Comparison of ENCODE assay signal across 1 fruit fly cellular context in genomic region chr2L:20645394-20645869, dm6.
TF ChIP-seq lines count a peak whose summit lies in the region.

TSS of gene phr6-4 (minus strand) at chr2L:20645791.
TSS of gene CG2608 (plus strand) at chr2L:20645822.

TF ChIP-seq in whole organism, embryonic, 481 proteins besides CTCF, POLR2A, EP300 and RAD21 (continued from another document and continues in another):
- no peak for TF ChIP-seq CkIIα-i1 (GFP tag; IDR thresholded peaks at IDR 0.05; lab: Robert Waterston, UW)
- peak; percentile 87 for TF ChIP-seq CG10543 (GFP tag; optimal IDR thresholded peaks at IDR 0.05; lab: Kevin White, UChicago)
- TF ChIP-seq B-H1 (GFP tag; IDR thresholded peaks at IDR 0.05; lab: Robert Waterston, UW): peak; percentile 81
- peak; percentile 94 for TF ChIP-seq fd3F (GFP tag; optimal IDR thresholded peaks at IDR 0.05; lab: Kevin White, UChicago)
- TF ChIP-seq repo (GFP tag; optimal IDR thresholded peaks at IDR 0.05; lab: Kevin White, UChicago): peak; percentile 66
- peak; percentile 76 for TF ChIP-seq CG4404 (GFP tag; IDR thresholded peaks at IDR 0.05; lab: Robert Waterston, UW)
- no peak for TF ChIP-seq bbx (GFP tag; IDR thresholded peaks at IDR 0.05; lab: Robert Waterston, UW; ENCODE audit: partially characterized antibody)
- no peak for TF ChIP-seq pan (optimal IDR thresholded peaks at IDR 0.05; lab: Kevin White, UChicago)
- TF ChIP-seq pan (GFP tag; optimal IDR thresholded peaks at IDR 0.05 in 1 of 2, IDR thresholded peaks at IDR 0.05 in 1 of 2): peak in 1 of 2 experiments; percentile 83
- TF ChIP-seq CG5245 (GFP tag; optimal IDR thresholded peaks at IDR 0.05; lab: Kevin White, UChicago): peak; percentile 88
- peak; percentile 94 for TF ChIP-seq CG4424 (GFP tag; optimal IDR thresholded peaks at IDR 0.05; lab: Kevin White, UChicago)
- peak; percentile 94 for TF ChIP-seq CG14710 (tag; optimal IDR thresholded peaks at IDR 0.05; lab: Kevin White, UChicago)
- peak; percentile 86 for TF ChIP-seq nom (GFP tag; optimal IDR thresholded peaks at IDR 0.05; lab: Kevin White, UChicago)
- peak; percentile 85 for TF ChIP-seq NC2β (GFP tag; optimal IDR thresholded peaks at IDR 0.05; lab: Kevin White, UChicago)
- no peak for TF ChIP-seq fru (optimal IDR thresholded peaks at IDR 0.05; lab: Kevin White, UChicago)
- TF ChIP-seq CG4707 (GFP tag; optimal IDR thresholded peaks at IDR 0.05; lab: Kevin White, UChicago): peak; percentile 66
- TF ChIP-seq CG1647 (GFP tag; optimal IDR thresholded peaks at IDR 0.05; lab: Kevin White, UChicago): peak; percentile 82
- TF ChIP-seq so (GFP tag; IDR thresholded peaks at IDR 0.05; lab: Robert Waterston, UW): peak; percentile 89
- peak; percentile 89 for TF ChIP-seq Six4 (GFP tag; optimal IDR thresholded peaks at IDR 0.05; lab: Kevin White, UChicago)
- TF ChIP-seq CHES-1-like (GFP tag; optimal IDR thresholded peaks at IDR 0.05; lab: Kevin White, UChicago): peak; percentile 83
- TF ChIP-seq Sry-β (GFP tag; optimal IDR thresholded peaks at IDR 0.05; lab: Kevin White, UChicago): peak; percentile 41
- peak; percentile 60; the same call in 1 of the 2 replicates for TF ChIP-seq ap (GFP tag; IDR thresholded peaks at IDR 0.05; lab: Robert Waterston, UW)
- TF ChIP-seq ken (GFP tag; IDR thresholded peaks at IDR 0.05; lab: Robert Waterston, UW): peak; percentile 80
- peak; percentile 93 for TF ChIP-seq CG12942 (GFP tag; optimal IDR thresholded peaks at IDR 0.05; lab: Kevin White, UChicago)
- peak; percentile 67 for TF ChIP-seq danr (GFP tag; IDR thresholded peaks at IDR 0.05; lab: Robert Waterston, UW)
- peak; percentile 18 for TF ChIP-seq ftz-f1 (GFP tag; optimal IDR thresholded peaks at IDR 0.05; lab: Kevin White, UChicago)
- TF ChIP-seq dati (GFP tag; IDR thresholded peaks at IDR 0.05; lab: Robert Waterston, UW): peak; percentile 57; the same call in 1 of the 2 replicates
- peak; percentile 89 for TF ChIP-seq zfh2 (GFP tag; optimal IDR thresholded peaks at IDR 0.05; lab: Kevin White, UChicago)
- peak; percentile 87 for TF ChIP-seq CG15514 (GFP tag; optimal IDR thresholded peaks at IDR 0.05; lab: Kevin White, UChicago)
- peak; percentile 91 for TF ChIP-seq Asciz (GFP tag; optimal IDR thresholded peaks at IDR 0.05; lab: Kevin White, UChicago)
- TF ChIP-seq grn (GFP tag; optimal IDR thresholded peaks at IDR 0.05; lab: Kevin White, UChicago): peak; percentile 51
- TF ChIP-seq CG14860 (GFP tag; IDR thresholded peaks at IDR 0.05; lab: Robert Waterston, UW; ENCODE audit: partially characterized antibody): no peak
- peak; percentile 66 for TF ChIP-seq CG11247 (GFP tag; IDR thresholded peaks at IDR 0.05; lab: Robert Waterston, UW)
- TF ChIP-seq tx (GFP tag; optimal IDR thresholded peaks at IDR 0.05; lab: Kevin White, UChicago): peak; percentile 81
- TF ChIP-seq CG15269 (tag; optimal IDR thresholded peaks at IDR 0.05; lab: Kevin White, UChicago): peak; percentile 94
- peak; percentile 76 for TF ChIP-seq CG17328 (GFP tag; IDR thresholded peaks at IDR 0.05; lab: Robert Waterston, UW)
- peak; percentile 84 for TF ChIP-seq CG11456 (GFP tag; IDR thresholded peaks at IDR 0.05; lab: Robert Waterston, UW)
- peak; percentile 7 for TF ChIP-seq CG31365 (tag; optimal IDR thresholded peaks at IDR 0.05; lab: Kevin White, UChicago)
- peak; percentile 58; the same call in 1 of the 2 replicates for TF ChIP-seq klu (GFP tag; IDR thresholded peaks at IDR 0.05; lab: Robert Waterston, UW)
- peak; percentile 93 for TF ChIP-seq ind (GFP tag; optimal IDR thresholded peaks at IDR 0.05; lab: Kevin White, UChicago)
- peak; percentile 84 to 94 for TF ChIP-seq Hr51 (GFP tag; optimal IDR thresholded peaks at IDR 0.05; lab: Kevin White, UChicago)
- peak; percentile 75 for TF ChIP-seq fd64A (GFP tag; optimal IDR thresholded peaks at IDR 0.05; lab: Kevin White, UChicago)
- TF ChIP-seq CG16779 (GFP tag; IDR thresholded peaks at IDR 0.05; lab: Robert Waterston, UW): no peak
- peak; percentile 55; the same call in 1 of the 2 replicates for TF ChIP-seq CG5953 (GFP tag; IDR thresholded peaks at IDR 0.05; lab: Robert Waterston, UW)
- peak; percentile 36 for TF ChIP-seq Sry-δ (GFP tag; optimal IDR thresholded peaks at IDR 0.05; lab: Kevin White, UChicago)
- TF ChIP-seq CG1602 (GFP tag; optimal IDR thresholded peaks at IDR 0.05; lab: Kevin White, UChicago): peak; percentile 92
- TF ChIP-seq bab2 (GFP tag; optimal IDR thresholded peaks at IDR 0.05; lab: Kevin White, UChicago): peak; percentile 84
- peak; percentile 34 for TF ChIP-seq ERR (GFP tag; optimal IDR thresholded peaks at IDR 0.05; lab: Kevin White, UChicago)
- TF ChIP-seq dimm (GFP tag; IDR thresholded peaks at IDR 0.05; lab: Robert Waterston, UW): peak; percentile 70
- peak; percentile 49 for TF ChIP-seq GATAe (GFP tag; conservative IDR thresholded peaks at IDR 0.05; lab: Robert Waterston, UW)
- peak; percentile 67 for TF ChIP-seq gfzf (GFP tag; optimal IDR thresholded peaks at IDR 0.05; lab: Kevin White, UChicago)
- TF ChIP-seq Max (GFP tag; optimal IDR thresholded peaks at IDR 0.05; lab: Kevin White, UChicago): peak; percentile 94
- peak; percentile 84 for TF ChIP-seq Usf (GFP tag; optimal IDR thresholded peaks at IDR 0.05; lab: Kevin White, UChicago)
- TF ChIP-seq Camta (GFP tag; optimal IDR thresholded peaks at IDR 0.05; lab: Kevin White, UChicago): peak; percentile 86
- TF ChIP-seq CG43689 (GFP tag; IDR thresholded peaks at IDR 0.05; lab: Robert Waterston, UW): peak; percentile 50; the same call in 1 of the 2 replicates
- peak; percentile 69 for TF ChIP-seq CG31388 (GFP tag; optimal IDR thresholded peaks at IDR 0.05; lab: Kevin White, UChicago)
- peak; percentile 81 for TF ChIP-seq ttk (GFP tag; IDR thresholded peaks at IDR 0.05; lab: Robert Waterston, UW)
- TF ChIP-seq CG8388 (GFP tag; optimal IDR thresholded peaks at IDR 0.05; lab: Kevin White, UChicago): peak; percentile 92
- TF ChIP-seq CG16815 (GFP tag; optimal IDR thresholded peaks at IDR 0.05; lab: Kevin White, UChicago): peak; percentile 89
- peak; percentile 90 for TF ChIP-seq lmd (GFP tag; IDR thresholded peaks at IDR 0.05; lab: Robert Waterston, UW)
- TF ChIP-seq HHEX (GFP tag; optimal IDR thresholded peaks at IDR 0.05; lab: Kevin White, UChicago): peak; percentile 89
- peak; percentile 64 for TF ChIP-seq MBD-R2 (GFP tag; IDR thresholded peaks at IDR 0.05; lab: Robert Waterston, UW)
- TF ChIP-seq ham (GFP tag; IDR thresholded peaks at IDR 0.05; lab: Robert Waterston, UW): peak; percentile 62; the same call in 1 of the 2 replicates
- TF ChIP-seq NK7.1 (GFP tag; optimal IDR thresholded peaks at IDR 0.05; lab: Kevin White, UChicago): peak; percentile 80
- TF ChIP-seq CG4360 (GFP tag; IDR thresholded peaks at IDR 0.05; lab: Robert Waterston, UW): no peak
- peak; percentile 81 for TF ChIP-seq onecut (GFP tag; IDR thresholded peaks at IDR 0.05; lab: Robert Waterston, UW)
- peak; percentile 78 for TF ChIP-seq YL-1 (GFP tag; optimal IDR thresholded peaks at IDR 0.05; lab: Kevin White, UChicago)
- TF ChIP-seq stwl (tag; optimal IDR thresholded peaks at IDR 0.05; lab: Kevin White, UChicago): peak; percentile 44
- TF ChIP-seq ATbp (GFP tag; optimal IDR thresholded peaks at IDR 0.05; lab: Kevin White, UChicago): peak; percentile 85
- TF ChIP-seq otp (GFP tag; IDR thresholded peaks at IDR 0.05; lab: Robert Waterston, UW): peak; percentile 62; the same call in 2 of the 3 replicates
- peak; percentile 94 for TF ChIP-seq Hsf (GFP tag; optimal IDR thresholded peaks at IDR 0.05; lab: Kevin White, UChicago)
- peak; percentile 92 for TF ChIP-seq CG11504 (tag; optimal IDR thresholded peaks at IDR 0.05; lab: Kevin White, UChicago)
- peak; percentile 83 for TF ChIP-seq Mes4 (GFP tag; optimal IDR thresholded peaks at IDR 0.05; lab: Kevin White, UChicago)
- TF ChIP-seq wdn (GFP tag; IDR thresholded peaks at IDR 0.05; lab: Robert Waterston, UW): peak; percentile 87
- peak; percentile 85 for TF ChIP-seq CG6813 (GFP tag; optimal IDR thresholded peaks at IDR 0.05; lab: Kevin White, UChicago)
- peak; percentile 91 for TF ChIP-seq sug (tag; optimal IDR thresholded peaks at IDR 0.05; lab: Kevin White, UChicago)
- peak; percentile 56; the same call in 1 of the 2 replicates for TF ChIP-seq CG10321 (GFP tag; IDR thresholded peaks at IDR 0.05; lab: Robert Waterston, UW)
- no peak for TF ChIP-seq CG15479 (GFP tag; optimal IDR thresholded peaks at IDR 0.05; lab: Kevin White, UChicago)
- peak; percentile 86 for TF ChIP-seq seq (GFP tag; IDR thresholded peaks at IDR 0.05; lab: Robert Waterston, UW)
- TF ChIP-seq CG30020 (tag; optimal IDR thresholded peaks at IDR 0.05; lab: Kevin White, UChicago): peak; percentile 77
- peak; percentile 93 for TF ChIP-seq lilli (GFP tag; optimal IDR thresholded peaks at IDR 0.05; lab: Kevin White, UChicago)
- no peak for TF ChIP-seq CG16813 (GFP tag; IDR thresholded peaks at IDR 0.05; lab: Robert Waterston, UW; ENCODE audit: partially characterized antibody)
- TF ChIP-seq CG17186 (GFP tag; optimal IDR thresholded peaks at IDR 0.05; lab: Kevin White, UChicago): peak; percentile 44
- TF ChIP-seq CG11696 (GFP tag; IDR thresholded peaks at IDR 0.05; lab: Robert Waterston, UW): peak; percentile 67
- TF ChIP-seq prd (optimal IDR thresholded peaks at IDR 0.05; lab: Kevin White, UChicago): no peak
- peak; percentile 90 for TF ChIP-seq prd (GFP tag; IDR thresholded peaks at IDR 0.05; lab: Robert Waterston, UW)
- peak; percentile 87 for TF ChIP-seq CG1529 (GFP tag; optimal IDR thresholded peaks at IDR 0.05; lab: Kevin White, UChicago)
- TF ChIP-seq tio (GFP tag; optimal IDR thresholded peaks at IDR 0.05; lab: Kevin White, UChicago): peak; percentile 97
- TF ChIP-seq corto (GFP tag; optimal IDR thresholded peaks at IDR 0.05; lab: Kevin White, UChicago): peak; percentile 66
- TF ChIP-seq Nf-YB (GFP tag; optimal IDR thresholded peaks at IDR 0.05; lab: Kevin White, UChicago): peak; percentile 82
- peak; percentile 85 for TF ChIP-seq CG2202 (tag; optimal IDR thresholded peaks at IDR 0.05; lab: Kevin White, UChicago)
- TF ChIP-seq esg (GFP tag; conservative IDR thresholded peaks at IDR 0.05; lab: Robert Waterston, UW): peak; percentile 82
- peak; percentile 46 for TF ChIP-seq kni (GFP tag; optimal IDR thresholded peaks at IDR 0.05; lab: Kevin White, UChicago)
- TF ChIP-seq Poxn (GFP tag; IDR thresholded peaks at IDR 0.05; lab: Robert Waterston, UW): peak; percentile 65; the same call in 1 of the 2 replicates
- no peak for TF ChIP-seq Doc3 (GFP tag; IDR thresholded peaks at IDR 0.05; lab: Robert Waterston, UW; ENCODE audit: partially characterized antibody)
- peak; percentile 90 for TF ChIP-seq Bteb2 (GFP tag; optimal IDR thresholded peaks at IDR 0.05; lab: Kevin White, UChicago)
- peak; percentile 91 for TF ChIP-seq twi (tag; optimal IDR thresholded peaks at IDR 0.05; lab: Kevin White, UChicago)
- TF ChIP-seq sd (tag; optimal IDR thresholded peaks at IDR 0.05; lab: Kevin White, UChicago): no peak
- peak; percentile 92 for TF ChIP-seq Fer3 (tag; optimal IDR thresholded peaks at IDR 0.05; lab: Kevin White, UChicago)
- peak; percentile 71 for TF ChIP-seq trh (GFP tag; optimal IDR thresholded peaks at IDR 0.05; lab: Kevin White, UChicago)
- TF ChIP-seq CG9215 (GFP tag; IDR thresholded peaks at IDR 0.05; lab: Robert Waterston, UW): peak; percentile 86
- TF ChIP-seq CG11695 (GFP tag; IDR thresholded peaks at IDR 0.05; lab: Robert Waterston, UW): peak; percentile 89
- peak; percentile 94 for TF ChIP-seq CG31441 (GFP tag; IDR thresholded peaks at IDR 0.05; lab: Robert Waterston, UW)
- TF ChIP-seq CG6254 (GFP tag; optimal IDR thresholded peaks at IDR 0.05; lab: Kevin White, UChicago): peak; percentile 83
- no peak for TF ChIP-seq tna (GFP tag; IDR thresholded peaks at IDR 0.05; lab: Robert Waterston, UW; ENCODE audit: partially characterized antibody)
- peak; percentile 91 for TF ChIP-seq CG12104 (GFP tag; optimal IDR thresholded peaks at IDR 0.05; lab: Kevin White, UChicago)
- TF ChIP-seq hkb (optimal IDR thresholded peaks at IDR 0.05; lab: Kevin White, UChicago): no peak
- peak; percentile 91 for TF ChIP-seq hkb (GFP tag; IDR thresholded peaks at IDR 0.05; lab: Robert Waterston, UW)
- TF ChIP-seq CG13123 (GFP tag; optimal IDR thresholded peaks at IDR 0.05; lab: Kevin White, UChicago): peak; percentile 78
- peak; percentile 91 for TF ChIP-seq Atf6 (GFP tag; IDR thresholded peaks at IDR 0.05; lab: Robert Waterston, UW)
- peak; percentile 76 for TF ChIP-seq tup (GFP tag; optimal IDR thresholded peaks at IDR 0.05; lab: Kevin White, UChicago)
- peak; percentile 45 for TF ChIP-seq TFAM (GFP tag; optimal IDR thresholded peaks at IDR 0.05; lab: Kevin White, UChicago)
- TF ChIP-seq Dbx (GFP tag; IDR thresholded peaks at IDR 0.05; lab: Robert Waterston, UW): peak; percentile 90
- TF ChIP-seq mam (GFP tag; optimal IDR thresholded peaks at IDR 0.05; lab: Kevin White, UChicago): peak; percentile 91
- peak; percentile 96 for TF ChIP-seq CG2678 (tag; optimal IDR thresholded peaks at IDR 0.05; lab: Kevin White, UChicago)
- peak; percentile 84 for TF ChIP-seq CG6683 (GFP tag; optimal IDR thresholded peaks at IDR 0.05; lab: Kevin White, UChicago)
- peak; percentile 71 for TF ChIP-seq CG12236 (GFP tag; optimal IDR thresholded peaks at IDR 0.05; lab: Kevin White, UChicago)
- TF ChIP-seq CG14441 (GFP tag; IDR thresholded peaks at IDR 0.05; lab: Robert Waterston, UW): peak; percentile 78
- TF ChIP-seq CG10431 (GFP tag; optimal IDR thresholded peaks at IDR 0.05; lab: Kevin White, UChicago): peak; percentile 70
- TF ChIP-seq Dref (GFP tag; IDR thresholded peaks at IDR 0.05; lab: Robert Waterston, UW): no peak
- TF ChIP-seq CG17385 (GFP tag; optimal IDR thresholded peaks at IDR 0.05; lab: Kevin White, UChicago): peak; percentile 89
- peak; percentile 80; the same call in 1 of the 2 replicates for TF ChIP-seq ara (GFP tag; IDR thresholded peaks at IDR 0.05; lab: Robert Waterston, UW)
- no peak for TF ChIP-seq HLH4C (GFP tag; IDR thresholded peaks at IDR 0.05; lab: Robert Waterston, UW; ENCODE audit: partially characterized antibody)
- peak; percentile 70 for TF ChIP-seq kah (GFP tag; optimal IDR thresholded peaks at IDR 0.05; lab: Kevin White, UChicago)
- TF ChIP-seq dysf (GFP tag; IDR thresholded peaks at IDR 0.05; lab: Robert Waterston, UW): peak; percentile 86
- peak; percentile 60; the same call in 1 of the 2 replicates for TF ChIP-seq bowl (GFP tag; IDR thresholded peaks at IDR 0.05; lab: Robert Waterston, UW)
- no peak for TF ChIP-seq nerfin-2 (GFP tag; IDR thresholded peaks at IDR 0.05; lab: Robert Waterston, UW; ENCODE audit: partially characterized antibody)
- peak; percentile 77 for TF ChIP-seq ase (GFP tag; IDR thresholded peaks at IDR 0.05; lab: Robert Waterston, UW)
- TF ChIP-seq CG11723 (GFP tag; optimal IDR thresholded peaks at IDR 0.05; lab: Kevin White, UChicago): peak; percentile 86
- TF ChIP-seq hth (optimal IDR thresholded peaks at IDR 0.05; lab: Kevin White, UChicago): no peak
